Worm (Caenorhabditis elegans): ENCODE results near the gene F25B4.4.

- TF ChIP-seq ztf-11 (tag; optimal IDR thresholded peaks at IDR 0.05): no peak
- no peak for TF ChIP-seq lsy-2 (tag; optimal IDR thresholded peaks at IDR 0.05)
- no peak for TF ChIP-seq blmp-1 (tag; optimal IDR thresholded peaks at IDR 0.05)
- TF ChIP-seq unc-39 (tag; optimal IDR thresholded peaks at IDR 0.05): no peak
- no peak for TF ChIP-seq nhr-76 (tag; optimal IDR thresholded peaks at IDR 0.05)
- TF ChIP-seq lin-13 (tag; optimal IDR thresholded peaks at IDR 0.05): no peak
- TF ChIP-seq unc-62 (GFP tag; optimal IDR thresholded peaks at IDR 0.05): no peak
- TF ChIP-seq nhr-28 (tag; optimal IDR thresholded peaks at IDR 0.05): no peak
- TF ChIP-seq ceh-43 (GFP tag; optimal IDR thresholded peaks at IDR 0.05): no peak
- no peak for TF ChIP-seq nhr-12 (tag; optimal IDR thresholded peaks at IDR 0.05)
Observed at ce11 chrV:5691665-5692407, 7.2 kb downstream of the F25B4.4 start, which contains the start of gene F25B4.8.

Measured in whole organism, mixed stage, embryonic.